Fruit fly (Drosophila melanogaster) whole organism, adult: ENCODE measurements around the gene CG9184.

ENCODE experiments used
- CG12768 ChIP-seq: fragments of 200-800 bp; sonication (Bioruptor generic); optimal IDR thresholded peaks from 2 replicates; lab custom pipeline; 2017; ENCODE audit warnings: missing biosample characterization, missing genetic modification characterization, mild to moderate bottlenecking, moderate library complexity, missing genetic modification reagents
- CG14711 ChIP-seq: fragments of 200-800 bp; sonication (Bioruptor generic); optimal IDR thresholded peaks from 2 replicates; lab custom pipeline; 2018; ENCODE audit warnings: missing biosample characterization, mild to moderate bottlenecking, missing genetic modification characterization, moderate library complexity
- CG5204 ChIP-seq: fragments of 200-800 bp; sonication (Bioruptor generic); optimal IDR thresholded peaks from 2 replicates; lab custom pipeline; 2016; ENCODE audit warnings: missing biosample characterization, missing genetic modification characterization
- CG7101 ChIP-seq: fragments of 200-800 bp; sonication (Bioruptor generic); optimal IDR thresholded peaks from 2 replicates; lab custom pipeline; 2018; ENCODE audit warnings: missing biosample characterization, mild to moderate bottlenecking, missing genetic modification characterization, moderate library complexity
- Hr96 ChIP-seq: fragments of 200-800 bp; sonication (Bioruptor generic); optimal IDR thresholded peaks from 2 replicates; lab custom pipeline; 2016; ENCODE audit warnings: missing biosample characterization, missing genetic modification characterization
- Mnt ChIP-seq: fragments of 200-800 bp; sonication (Bioruptor generic); optimal IDR thresholded peaks from 2 replicates; lab custom pipeline; 2016; ENCODE audit warnings: missing biosample characterization, mild to moderate bottlenecking, missing genetic modification characterization
- bab1 ChIP-seq: fragments of 200-800 bp; sonication (Bioruptor generic); optimal IDR thresholded peaks from 3 replicates; lab custom pipeline; 2019; ENCODE audit warnings: missing biosample characterization, mild to moderate bottlenecking, missing genetic modification characterization, moderate library complexity
- cnc ChIP-seq, 2 experiments: fragments of >200 bp; optimal IDR thresholded peaks; 2 replicates each; lab custom pipeline; 2017
- kay ChIP-seq: fragments of 200-800 bp; sonication (Bioruptor generic); peaks from one replicate; lab custom pipeline; 2016; ENCODE audit warnings: missing biosample characterization, missing genetic modification characterization, borderline replicate concordance
- ovo ChIP-seq: fragments of 200-800 bp; sonication (Bioruptor generic); optimal IDR thresholded peaks from 2 replicates; lab custom pipeline; 2016; ENCODE audit warnings: missing biosample characterization, missing genetic modification characterization
- pad ChIP-seq: fragments of 200-800 bp; sonication (Bioruptor generic); optimal IDR thresholded peaks from 3 replicates; lab custom pipeline; 2017; ENCODE audit warnings: missing biosample characterization, missing genetic modification characterization, mild to moderate bottlenecking, moderate library complexity, missing genetic modification reagents

- TF ChIP-seq kay (GFP tag; lab: Kevin White, UChicago) (no peak), bab1 (GFP tag; lab: Kevin White, UChicago) (no peak), pad (no peak), CG5204 (GFP tag; lab: Kevin White, UChicago) (no peak), CG12768 (no peak), CG7101 (tag; lab: Kevin White, UChicago) (no peak), Hr96 (GFP tag; lab: Kevin White, UChicago) (no peak), cnc (optimal IDR thresholded peaks at IDR 0.05; lab: Kevin White, UChicago) (no peak), Mnt (GFP tag; lab: Kevin White, UChicago) (no peak), ovo (GFP tag; lab: Kevin White, UChicago) (no peak), CG14711 (tag; lab: Kevin White, UChicago) (no peak)
Measured at dm6 chr3L:1275767-1276166, 46.8 kb downstream of the CG9184 start, which contains the start of gene CG32333.
